Worm (Caenorhabditis elegans): ENCODE measurements around the gene nhr-232.

DNA sequence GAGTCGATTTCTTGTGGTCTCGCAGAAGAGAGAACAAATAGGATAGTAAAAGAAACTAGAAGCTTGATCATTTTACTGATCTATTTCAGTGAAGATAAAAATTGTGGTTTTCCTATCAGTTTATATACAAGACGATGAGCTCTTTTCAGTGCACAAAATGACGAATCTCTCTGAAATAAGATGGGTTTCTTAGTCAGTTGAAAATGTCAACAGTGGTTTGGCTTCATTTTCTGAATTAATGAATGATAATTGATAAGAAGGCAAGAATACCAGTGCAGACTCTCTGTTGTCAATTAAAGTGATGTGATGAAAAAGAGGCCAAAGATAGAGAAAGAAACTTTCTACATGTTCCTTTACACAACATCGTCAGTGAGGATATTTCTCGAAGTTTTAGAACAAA lies 25.4 kb downstream of the nhr-232 start, which contains the start of gene lys-2:
- TF ChIP-seq ztf-11 (tag; optimal IDR thresholded peaks at IDR 0.05) (no peak), mls-2 (tag; optimal IDR thresholded peaks at IDR 0.05) (no peak), snpc-4 (tag; optimal IDR thresholded peaks at IDR 0.05) (no peak)

Data from whole organism, mixed stage, embryonic.